Worm (Caenorhabditis elegans): ENCODE measurements around the gene nos-2.

ce11 chrII:7093339-7093821 lies 28.0 kb downstream of the nos-2 start, which contains the start of gene T02G5.3:
- TF ChIP-seq sptf-1 (tag; optimal IDR thresholded peaks at IDR 0.05): no peak
- no peak for TF ChIP-seq mab-5 (tag; optimal IDR thresholded peaks at IDR 0.05)
- no peak for TF ChIP-seq unc-62 (GFP tag; optimal IDR thresholded peaks at IDR 0.05)
- no peak for TF ChIP-seq ztf-11 (tag; optimal IDR thresholded peaks at IDR 0.05)
- no peak for TF ChIP-seq unc-39 (tag; optimal IDR thresholded peaks at IDR 0.05)
- no peak for TF ChIP-seq nhr-237 (tag; optimal IDR thresholded peaks at IDR 0.05)
- TF ChIP-seq nhr-12 (tag; optimal IDR thresholded peaks at IDR 0.05): no peak
- TF ChIP-seq pha-4 (tag; optimal IDR thresholded peaks at IDR 0.05): no peak
- no peak for TF ChIP-seq nhr-28 (tag; optimal IDR thresholded peaks at IDR 0.05)
- no peak for TF ChIP-seq hlh-1 (tag; optimal IDR thresholded peaks at IDR 0.05)

All from whole organism, mixed stage, embryonic.